Fruit fly (Drosophila melanogaster) whole organism, adult: ENCODE data around the gene milt.
A peak's percentile ranks its signal among the peaks of the same experiment; 100 is the strongest.

ENCODE experiments used
- CG11617 ChIP-seq: fragments of 200-800 bp; sonication (Bioruptor generic); optimal IDR thresholded peaks from 2 replicates; lab custom pipeline; 2017; ENCODE audit warnings: mild to moderate bottlenecking, missing biosample characterization, missing genetic modification reagents, missing genetic modification characterization
- CG12768 ChIP-seq: fragments of 200-800 bp; sonication (Bioruptor generic); optimal IDR thresholded peaks from 2 replicates; lab custom pipeline; 2017; ENCODE audit warnings: missing biosample characterization, missing genetic modification characterization, mild to moderate bottlenecking, moderate library complexity, missing genetic modification reagents
- CG14711 ChIP-seq: fragments of 200-800 bp; sonication (Bioruptor generic); optimal IDR thresholded peaks from 2 replicates; lab custom pipeline; 2018; ENCODE audit warnings: missing biosample characterization, mild to moderate bottlenecking, missing genetic modification characterization, moderate library complexity
- CG1620 ChIP-seq: fragments of 200-800 bp; sonication (Bioruptor generic); optimal IDR thresholded peaks from 2 replicates; lab custom pipeline; 2016; ENCODE audit warnings: missing biosample characterization, missing genetic modification characterization
- CG33017 ChIP-seq: fragments of 200-800 bp; sonication (Bioruptor generic); optimal IDR thresholded peaks from 2 replicates; lab custom pipeline; 2018; ENCODE audit warnings: missing biosample characterization, mild to moderate bottlenecking, missing genetic modification characterization, moderate library complexity
- CG5204 ChIP-seq: fragments of 200-800 bp; sonication (Bioruptor generic); optimal IDR thresholded peaks from 2 replicates; lab custom pipeline; 2016; ENCODE audit warnings: missing biosample characterization, missing genetic modification characterization
- CG7045 ChIP-seq: fragments of 200-800 bp; sonication (Bioruptor generic); optimal IDR thresholded peaks from 2 replicates; lab custom pipeline; 2017; ENCODE audit warnings: missing biosample characterization, mild to moderate bottlenecking, missing genetic modification characterization
- CG7101 ChIP-seq: fragments of 200-800 bp; sonication (Bioruptor generic); optimal IDR thresholded peaks from 2 replicates; lab custom pipeline; 2018; ENCODE audit warnings: missing biosample characterization, mild to moderate bottlenecking, missing genetic modification characterization, moderate library complexity
- Clk ChIP-seq: fragments of 200-800 bp; sonication (Bioruptor generic); optimal IDR thresholded peaks from 2 replicates; lab custom pipeline; 2017; ENCODE audit warnings: missing biosample characterization, missing genetic modification characterization
- Crg-1 ChIP-seq: fragments of 200-800 bp; sonication (Bioruptor generic); optimal IDR thresholded peaks from 2 replicates; lab custom pipeline; 2016; ENCODE audit warnings: missing biosample characterization, missing genetic modification characterization
- Hr96 ChIP-seq: fragments of 200-800 bp; sonication (Bioruptor generic); optimal IDR thresholded peaks from 2 replicates; lab custom pipeline; 2016; ENCODE audit warnings: missing biosample characterization, missing genetic modification characterization
- Mnt ChIP-seq: fragments of 200-800 bp; sonication (Bioruptor generic); optimal IDR thresholded peaks from 2 replicates; lab custom pipeline; 2016; ENCODE audit warnings: missing biosample characterization, mild to moderate bottlenecking, missing genetic modification characterization
- bab1 ChIP-seq: fragments of 200-800 bp; sonication (Bioruptor generic); optimal IDR thresholded peaks from 3 replicates; lab custom pipeline; 2019; ENCODE audit warnings: missing biosample characterization, mild to moderate bottlenecking, missing genetic modification characterization, moderate library complexity
- cic ChIP-seq: fragments of 200-800 bp; sonication (Bioruptor generic); optimal IDR thresholded peaks from 2 replicates; lab custom pipeline; 2017; ENCODE audit warnings: missing biosample characterization, mild to moderate bottlenecking, missing genetic modification characterization, moderate library complexity
- cnc ChIP-seq, 2 experiments: fragments of >200 bp; optimal IDR thresholded peaks; 2 replicates each; lab custom pipeline; 2017
- kay ChIP-seq: fragments of 200-800 bp; sonication (Bioruptor generic); peaks from one replicate; lab custom pipeline; 2016; ENCODE audit warnings: missing biosample characterization, missing genetic modification characterization, borderline replicate concordance
- ovo ChIP-seq: fragments of 200-800 bp; sonication (Bioruptor generic); optimal IDR thresholded peaks from 2 replicates; lab custom pipeline; 2016; ENCODE audit warnings: missing biosample characterization, missing genetic modification characterization
- pad ChIP-seq: fragments of 200-800 bp; sonication (Bioruptor generic); optimal IDR thresholded peaks from 3 replicates; lab custom pipeline; 2017; ENCODE audit warnings: missing biosample characterization, missing genetic modification characterization, mild to moderate bottlenecking, moderate library complexity, missing genetic modification reagents
- tj ChIP-seq: fragments of 200-800 bp; sonication (Bioruptor generic); optimal IDR thresholded peaks from 3 replicates; lab custom pipeline; 2017; ENCODE audit warnings: missing biosample characterization, mild to moderate bottlenecking, missing genetic modification characterization, moderate library complexity
- toe ChIP-seq: fragments of 200-800 bp; sonication (Bioruptor generic); optimal IDR thresholded peaks from 2 replicates; lab custom pipeline; 2016; ENCODE audit warnings: missing biosample characterization, missing genetic modification characterization

Gene milt

dm6 chr2L:7050492-7051182, 13.0 kb downstream of the milt start:
- no peak for TF ChIP-seq CG11617 (GFP tag; lab: Kevin White, UChicago)
- peak; percentile 72 for TF ChIP-seq ovo (GFP tag; lab: Kevin White, UChicago)
- no peak for TF ChIP-seq CG5204 (GFP tag; lab: Kevin White, UChicago)
- peak; percentile 63 for TF ChIP-seq pad

- TF ChIP-seq bab1 (GFP tag; lab: Kevin White, UChicago) (no peak), CG33017 (tag; lab: Kevin White, UChicago) (no peak), kay (GFP tag; lab: Kevin White, UChicago) (no peak), CG1620 (GFP tag; lab: Kevin White, UChicago) (no peak), pad (no peak), toe (GFP tag; lab: Kevin White, UChicago) (no peak), tj (GFP tag; lab: Kevin White, UChicago) (no peak), cnc (optimal IDR thresholded peaks at IDR 0.05; lab: Kevin White, UChicago) (no peak), ovo (GFP tag; lab: Kevin White, UChicago) (no peak), CG7101 (tag; lab: Kevin White, UChicago) (no peak), CG5204 (GFP tag; lab: Kevin White, UChicago) (no peak), Clk (GFP tag; lab: Kevin White, UChicago) (no peak), Crg-1 (GFP tag; lab: Kevin White, UChicago) (no peak), Hr96 (GFP tag; lab: Kevin White, UChicago) (no peak), CG7045 (GFP tag; lab: Kevin White, UChicago) (no peak)
Measured at dm6 chr2L:7051740-7052139, 14.1 kb downstream of the milt start.

- peak; percentile 2 for TF ChIP-seq CG33017 (tag; lab: Kevin White, UChicago)
- peak; percentile 77 for TF ChIP-seq bab1 (GFP tag; lab: Kevin White, UChicago)
- no peak for TF ChIP-seq CG5204 (GFP tag; lab: Kevin White, UChicago)
- TF ChIP-seq CG7101 (tag; lab: Kevin White, UChicago) = peak; percentile 57
- peak; percentile 42 for TF ChIP-seq tj (GFP tag; lab: Kevin White, UChicago)
- TF ChIP-seq Hr96 (GFP tag; lab: Kevin White, UChicago) = no peak
- no peak for TF ChIP-seq cnc (optimal IDR thresholded peaks at IDR 0.05; lab: Kevin White, UChicago)
- TF ChIP-seq CG12768 = peak; percentile 40
- peak; percentile 72 for TF ChIP-seq CG1620 (GFP tag; lab: Kevin White, UChicago)
- TF ChIP-seq kay (GFP tag; lab: Kevin White, UChicago) = no peak
- peak; percentile 63 for TF ChIP-seq CG11617 (GFP tag; lab: Kevin White, UChicago)
- peak; percentile 100 for TF ChIP-seq Mnt
- peak; percentile 79 for TF ChIP-seq Crg-1 (GFP tag; lab: Kevin White, UChicago)
- TF ChIP-seq CG14711 (tag; lab: Kevin White, UChicago) = peak; percentile 49
- TF ChIP-seq pad = peak; percentile 70
- TF ChIP-seq CG7045 (GFP tag; lab: Kevin White, UChicago) = peak; percentile 36
- TF ChIP-seq Clk (GFP tag; lab: Kevin White, UChicago) = peak; percentile 52
- no peak for TF ChIP-seq toe (GFP tag; lab: Kevin White, UChicago)
- peak; percentile 16 for TF ChIP-seq ovo (GFP tag; lab: Kevin White, UChicago)
- TF ChIP-seq cic = peak; percentile 90
Measured at dm6 chr2L:7056189-7056926, 18.7 kb downstream of the milt start, which contains the start of gene Mnn1. Mnn1 (plus strand) TSS chr2L:7056301.

- TF ChIP-seq Hr96 (GFP tag; lab: Kevin White, UChicago) (no peak), CG12768 (no peak)
Measured at dm6 chr2L:7060751-7061150, 23.1 kb downstream of the milt start, which contains the start of gene Mst27D. Mst27D (minus strand) TSS chr2L:7060851.

dm6 chr2L:7063721-7064179, 26.1 kb downstream of the milt start, which contains the start of gene Sem1:
Sem1 (plus strand) TSS chr2L:7063986.
- no peak for TF ChIP-seq CG12768
- peak; percentile 80 to 88 for TF ChIP-seq cnc (optimal IDR thresholded peaks at IDR 0.05; lab: Kevin White, UChicago)
- TF ChIP-seq Hr96 (GFP tag; lab: Kevin White, UChicago) = no peak

dm6 chr2L:7065687-7066086, 28.1 kb downstream of the milt start, which contains the start of gene Nuf2:
Nuf2 (minus strand) TSS chr2L:7065837.
- TF ChIP-seq tj (GFP tag; lab: Kevin White, UChicago) (no peak), cic (no peak), CG5204 (GFP tag; lab: Kevin White, UChicago) (no peak), kay (GFP tag; lab: Kevin White, UChicago) (no peak), CG33017 (tag; lab: Kevin White, UChicago) (no peak), cnc (optimal IDR thresholded peaks at IDR 0.05; lab: Kevin White, UChicago) (no peak), CG7101 (tag; lab: Kevin White, UChicago) (no peak), CG11617 (GFP tag; lab: Kevin White, UChicago) (no peak), CG1620 (GFP tag; lab: Kevin White, UChicago) (no peak), Clk (GFP tag; lab: Kevin White, UChicago) (no peak), bab1 (GFP tag; lab: Kevin White, UChicago) (no peak), Mnt (no peak), CG7045 (GFP tag; lab: Kevin White, UChicago) (no peak), CG12768 (no peak), pad (no peak), ovo (GFP tag; lab: Kevin White, UChicago) (no peak), toe (GFP tag; lab: Kevin White, UChicago) (no peak)
